Fruit fly (Drosophila melanogaster) whole organism: ENCODE measurements around the gene Mtp.

Experiments
- Dll ChIP-seq: fragments of >200 bp; optimal IDR thresholded peaks from 2 replicates; lab custom pipeline; 2017
- EcR ChIP-seq, 2 experiments: fragments of >200 bp; optimal IDR thresholded peaks; 2 replicates each; lab custom pipeline; 2017; ENCODE audit warnings: missing biosample characterization in 2 of 2, missing genetic modification characterization in 2 of 2, missing genetic modification reagents in 2 of 2
- pan ChIP-seq: fragments of >200 bp; optimal IDR thresholded peaks from 2 replicates; lab custom pipeline; 2017
- psq ChIP-seq: fragments of >200 bp; optimal IDR thresholded peaks from 2 replicates; lab custom pipeline; 2017
- usp ChIP-seq: fragments of >200 bp; optimal IDR thresholded peaks from 2 replicates; lab custom pipeline; 2017; ENCODE audit warnings: missing biosample characterization, missing genetic modification characterization, mixed read lengths

- TF ChIP-seq pan (lab: Kevin White, UChicago) (no peak), psq (lab: Kevin White, UChicago) (no peak), usp (no peak), EcR (GFP tag; optimal IDR thresholded peaks at IDR 0.05; lab: Kevin White, UChicago) (no peak), Dll (no peak)
Observed at dm6 chr2L:20869804-20870295, 52.8 kb downstream of the Mtp start, which contains the start of gene CG14401.
